Worm (Caenorhabditis elegans): Measurements from ENCODE around the gene ebax-1.

Gene ebax-1

DNA sequence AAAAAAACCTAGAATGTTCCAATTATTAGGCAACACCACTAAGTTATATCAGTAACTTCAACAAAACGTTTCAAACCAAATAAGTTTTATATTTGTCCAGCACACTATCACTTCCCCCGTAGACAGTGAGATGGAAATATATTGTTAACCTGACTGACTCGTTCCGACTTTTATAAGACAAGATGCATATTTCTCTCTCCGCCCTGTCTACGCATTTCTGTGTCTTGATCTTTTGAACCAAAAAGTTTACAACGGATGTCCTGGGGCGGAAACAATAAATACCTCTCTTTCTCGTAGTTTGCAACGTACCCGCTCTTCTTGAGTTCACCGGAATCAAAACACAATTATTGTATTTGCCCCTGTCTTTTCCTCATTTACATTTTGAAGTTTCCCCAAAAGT, 35.5 kb upstream of the ebax-1 start:
- TF ChIP-seq nhr-111 (GFP tag; optimal IDR thresholded peaks at IDR 0.05) (no peak), F10B5.3 (tag; optimal IDR thresholded peaks at IDR 0.05) (no peak), daf-16 (GFP tag; optimal IDR thresholded peaks at IDR 0.05) (no peak), daf-16 (tag; optimal IDR thresholded peaks at IDR 0.05) (peak; percentile 33), mdt-29 (GFP tag; IDR thresholded peaks at IDR 0.05) (no peak), Y75B8A.6 (GFP tag; IDR thresholded peaks at IDR 0.05) (no peak), pha-4 (GFP tag; IDR thresholded peaks at IDR 0.05) (no peak), pha-4 (tag; optimal IDR thresholded peaks at IDR 0.05) (no peak), egl-27 (tag; optimal IDR thresholded peaks at IDR 0.05) (no peak), nhr-28 (tag; optimal IDR thresholded peaks at IDR 0.05) (peak; percentile 27), ceh-32 (tag; optimal IDR thresholded peaks at IDR 0.05; ENCODE audit: poor library complexity) (no peak), zag-1 (tag; optimal IDR thresholded peaks at IDR 0.05) (no peak)

DNA sequence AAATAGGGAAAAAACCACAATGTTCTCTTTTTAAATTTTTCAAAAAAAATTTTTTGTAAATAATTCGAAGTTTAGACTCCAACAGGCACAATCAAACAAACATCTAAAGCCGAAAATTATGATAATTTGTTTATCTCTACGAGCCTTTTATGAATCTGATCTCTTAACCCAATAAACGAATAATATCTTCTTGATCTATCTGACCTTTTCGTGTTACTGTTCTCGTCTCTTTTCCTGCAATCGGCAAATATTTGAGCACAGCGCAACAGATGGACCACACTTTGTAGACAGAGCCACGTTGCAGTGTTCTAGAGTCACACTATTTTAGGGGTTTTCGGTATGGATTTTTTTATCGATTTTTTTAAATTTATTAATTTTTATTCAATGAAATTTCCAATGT, 35.0 kb upstream of the ebax-1 start:
- TF ChIP-seq ceh-62 (tag; optimal IDR thresholded peaks at IDR 0.05), result no peak
- TF ChIP-seq aha-1 (tag), result peak; percentile 6

DNA sequence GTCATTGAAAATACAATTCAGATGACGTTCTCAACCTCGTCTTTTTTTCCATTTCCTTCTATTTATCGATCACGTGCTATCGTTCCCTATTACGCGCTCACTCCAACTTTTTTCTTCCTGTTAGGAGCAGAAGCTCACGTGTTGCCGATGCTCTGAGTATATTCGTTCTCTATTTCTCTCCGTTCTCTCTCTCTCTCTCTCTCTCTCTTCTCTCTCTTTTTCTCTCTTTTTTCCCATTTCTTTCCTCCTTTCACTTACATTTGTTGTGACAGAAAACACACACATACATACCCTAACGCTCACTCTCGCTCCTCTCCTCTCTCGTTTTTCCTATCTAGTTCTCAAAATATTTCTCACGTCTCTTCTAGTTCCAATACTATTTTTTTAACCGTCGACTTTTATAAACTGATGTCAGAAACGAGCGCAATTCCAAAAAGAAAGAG, 34.4 kb upstream of the ebax-1 start:
- TF ChIP-seq mdt-29 (GFP tag; IDR thresholded peaks at IDR 0.05) (0 out of 2 replicates have a peak, but pooled peaks have one; percentile 73), nhr-42 (GFP tag; IDR thresholded peaks at IDR 0.05) (no peak), F26F4.8 (GFP tag; conservative IDR thresholded peaks at IDR 0.05) (no peak), lir-3 (tag; optimal IDR thresholded peaks at IDR 0.05) (no peak), Y105C5A.15 (GFP tag; IDR thresholded peaks at IDR 0.05) (0 out of 2 replicates have a peak, but pooled peaks have one; percentile 12), nhr-76 (tag; optimal IDR thresholded peaks at IDR 0.05) (no peak), arid-1 (GFP tag; conservative IDR thresholded peaks at IDR 0.05) (no peak), daf-8 (GFP tag; IDR thresholded peaks at IDR 0.05) (no peak), lin-13 (GFP tag; optimal IDR thresholded peaks at IDR 0.05) (peak; percentile 56), cey-2 (tag; optimal IDR thresholded peaks at IDR 0.05; ENCODE audit: borderline replicate concordance, insufficient read depth) (peak; percentile 52), lin-38 (GFP tag; IDR thresholded peaks at IDR 0.05) (peak; percentile 56), nhr-25 (tag; optimal IDR thresholded peaks at IDR 0.05; ENCODE audit: borderline replicate concordance, insufficient read depth) (peak; percentile 37), dmd-8 (GFP tag; IDR thresholded peaks at IDR 0.05) (no peak), F49E8.2 (tag; optimal IDR thresholded peaks at IDR 0.05; ENCODE audit: borderline replicate concordance) (no peak), aly-2 (tag; optimal IDR thresholded peaks at IDR 0.05) (no peak), ceh-62 (tag; optimal IDR thresholded peaks at IDR 0.05) (no peak), nhr-48 (tag; optimal IDR thresholded peaks at IDR 0.05) (peak; percentile 92), dve-1 (tag; optimal IDR thresholded peaks at IDR 0.05; ENCODE audit: insufficient read depth) (peak; percentile 95), unc-130 (GFP tag; optimal IDR thresholded peaks at IDR 0.05) (no peak), snpc-4 (tag; optimal IDR thresholded peaks at IDR 0.05) (no peak), zfp-3 (GFP tag; conservative IDR thresholded peaks at IDR 0.05) (0 out of 2 replicates have a peak, but pooled peaks have one; percentile 50), hif-1 (tag; optimal IDR thresholded peaks at IDR 0.05) (peak; percentile 33 to 83), ceh-32 (tag; optimal IDR thresholded peaks at IDR 0.05; ENCODE audit: poor library complexity) (no peak), dmd-9 (GFP tag; IDR thresholded peaks at IDR 0.05) (no peak), mxl-2 (GFP tag; conservative IDR thresholded peaks at IDR 0.05) (peak; percentile 72), tra-1 (GFP tag; IDR thresholded peaks at IDR 0.05) (peak; percentile 93), set-16 (GFP tag; IDR thresholded peaks at IDR 0.05) (peak; percentile 90), ztf-7 (tag; optimal IDR thresholded peaks at IDR 0.05) (no peak), dmd-6 (GFP tag; IDR thresholded peaks at IDR 0.05) (peak; percentile 96), nhr-102 (tag; optimal IDR thresholded peaks at IDR 0.05) (peak; percentile 76), ZK337.2 (GFP tag; IDR thresholded peaks at IDR 0.05) (no peak), mxl-3 (GFP tag; optimal IDR thresholded peaks at IDR 0.05) (peak; percentile 84), lin-1 (GFP tag; IDR thresholded peaks at IDR 0.05) (peak; percentile 79), lsy-2 (tag; optimal IDR thresholded peaks at IDR 0.05) (peak; percentile 80 to 87), mes-2 (tag; optimal IDR thresholded peaks at IDR 0.05; ENCODE audit: poor library complexity, severe bottlenecking) (peak; percentile 70), egl-43 (GFP tag; IDR thresholded peaks at IDR 0.05) (no peak; the same call in none of the 2 replicates), daf-16 (GFP tag; optimal IDR thresholded peaks at IDR 0.05) (peak; percentile 48 to 65), daf-16 (tag; optimal IDR thresholded peaks at IDR 0.05) (peak; percentile 67)

Data from whole organism, L4 larva.